Fruit fly (Drosophila melanogaster): ENCODE data around the gene CCT2.

The CCT2 gene

dm6 chrX:9093062-9093461 lies 3.7 kb downstream of the CCT2 start:
- no peak for TF ChIP-seq CG17801 (GFP tag; optimal IDR thresholded peaks at IDR 0.05; ENCODE audit: partially characterized antibody)

DNA sequence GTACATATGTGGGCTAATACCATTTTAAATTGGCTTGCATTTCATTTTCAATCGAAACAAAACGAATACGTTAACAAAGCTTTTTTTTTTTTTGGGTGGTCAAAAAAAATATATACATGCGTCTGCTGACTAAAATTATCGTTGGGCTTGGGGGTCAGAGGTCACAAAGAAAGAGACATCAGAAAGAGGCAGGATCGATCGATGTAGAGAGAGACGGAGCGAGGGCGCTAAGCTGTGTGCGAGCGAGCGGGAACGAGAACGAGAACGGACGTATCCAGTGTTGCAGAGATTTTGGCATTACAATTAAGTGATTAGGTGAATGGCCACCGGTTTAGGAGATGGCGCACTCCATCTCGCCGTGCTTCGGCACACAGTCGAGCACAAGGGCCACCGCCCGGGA lies 4.6 kb downstream of the CCT2 start:
- TF ChIP-seq CG17801 (GFP tag; optimal IDR thresholded peaks at IDR 0.05; ENCODE audit: partially characterized antibody): no peak

dm6 chrX:9102125-9102524 lies 12.8 kb downstream of the CCT2 start:
- no peak for TF ChIP-seq CG17801 (GFP tag; optimal IDR thresholded peaks at IDR 0.05; ENCODE audit: partially characterized antibody)

- TF ChIP-seq CG17801 (GFP tag; optimal IDR thresholded peaks at IDR 0.05; ENCODE audit: partially characterized antibody): no peak
These were observed 14.2 kb downstream of the CCT2 start, which contains the start of gene CG7766 for dm6 chrX:9103308-9104185. TSS of gene CG7766 (minus strand) at chrX:9103739.

DNA sequence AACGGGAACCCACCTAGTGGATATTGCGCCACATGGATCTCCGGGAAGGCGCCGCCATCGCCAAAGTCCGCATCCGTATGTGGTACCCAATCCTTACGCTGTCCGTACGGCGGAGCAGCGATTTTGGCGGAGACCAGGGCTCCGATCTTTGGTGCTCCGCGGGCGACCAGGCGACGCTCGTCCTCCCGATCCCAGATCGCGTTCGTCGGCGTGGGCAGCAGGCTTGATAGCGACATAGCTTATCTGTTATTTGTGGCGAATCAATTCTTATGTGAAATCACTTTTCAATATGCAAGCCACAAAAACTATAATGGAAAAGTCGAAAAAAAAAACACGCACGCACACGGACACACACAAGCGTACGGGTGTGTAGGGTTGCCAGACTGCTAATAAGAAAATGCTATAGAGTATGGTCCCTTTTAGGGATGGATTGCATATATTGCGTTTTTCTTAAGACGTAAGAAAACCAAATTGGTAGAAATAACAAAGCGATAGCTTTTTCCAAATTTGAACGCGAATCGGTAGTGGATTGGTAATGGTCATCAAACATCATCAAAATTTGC lies 17.0 kb downstream of the CCT2 start, which contains the start of gene Bx42:
Gene Bx42 (minus strand): TSS at position 393 of the 563 bp plus-strand sequence.
- TF ChIP-seq CG17801 (GFP tag; optimal IDR thresholded peaks at IDR 0.05; ENCODE audit: partially characterized antibody): no peak

DNA sequence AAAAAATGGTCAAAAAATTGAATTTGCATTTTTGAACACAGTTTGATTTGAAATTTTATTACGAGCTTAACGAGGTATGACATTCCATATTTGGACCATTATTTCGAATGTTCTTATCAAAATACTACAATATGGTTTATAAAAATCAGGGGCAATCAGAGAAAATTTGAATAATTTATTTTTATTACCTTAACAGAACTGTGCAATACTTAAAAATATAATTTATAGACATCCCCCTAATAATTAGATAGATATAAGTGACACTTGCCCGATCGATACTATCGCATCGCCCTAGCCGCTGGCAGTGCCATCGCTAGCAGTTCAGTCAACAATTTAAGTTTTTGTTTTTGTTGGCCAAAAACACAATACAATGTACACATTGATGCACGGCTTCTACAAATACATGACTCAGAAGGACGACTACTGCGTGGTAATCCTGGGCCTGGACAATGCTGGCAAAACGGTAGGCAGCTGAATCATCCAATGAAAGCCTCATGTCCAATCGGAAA lies 17.5 kb downstream of the CCT2 start, which contains the start of gene Arfrp1:
Gene Arfrp1 (plus strand): TSS at position 295 of the 509 bp plus-strand sequence.
- TF ChIP-seq CG17801 (GFP tag; optimal IDR thresholded peaks at IDR 0.05; ENCODE audit: partially characterized antibody): peak; percentile 19

dm6 chrX:9108387-9108786 lies 19.1 kb downstream of the CCT2 start, which contains the start of gene AP-1gamma:
TSS of gene AP-1gamma (plus strand) at chrX:9108691.
- no peak for TF ChIP-seq CG17801 (GFP tag; optimal IDR thresholded peaks at IDR 0.05; ENCODE audit: partially characterized antibody)

DNA sequence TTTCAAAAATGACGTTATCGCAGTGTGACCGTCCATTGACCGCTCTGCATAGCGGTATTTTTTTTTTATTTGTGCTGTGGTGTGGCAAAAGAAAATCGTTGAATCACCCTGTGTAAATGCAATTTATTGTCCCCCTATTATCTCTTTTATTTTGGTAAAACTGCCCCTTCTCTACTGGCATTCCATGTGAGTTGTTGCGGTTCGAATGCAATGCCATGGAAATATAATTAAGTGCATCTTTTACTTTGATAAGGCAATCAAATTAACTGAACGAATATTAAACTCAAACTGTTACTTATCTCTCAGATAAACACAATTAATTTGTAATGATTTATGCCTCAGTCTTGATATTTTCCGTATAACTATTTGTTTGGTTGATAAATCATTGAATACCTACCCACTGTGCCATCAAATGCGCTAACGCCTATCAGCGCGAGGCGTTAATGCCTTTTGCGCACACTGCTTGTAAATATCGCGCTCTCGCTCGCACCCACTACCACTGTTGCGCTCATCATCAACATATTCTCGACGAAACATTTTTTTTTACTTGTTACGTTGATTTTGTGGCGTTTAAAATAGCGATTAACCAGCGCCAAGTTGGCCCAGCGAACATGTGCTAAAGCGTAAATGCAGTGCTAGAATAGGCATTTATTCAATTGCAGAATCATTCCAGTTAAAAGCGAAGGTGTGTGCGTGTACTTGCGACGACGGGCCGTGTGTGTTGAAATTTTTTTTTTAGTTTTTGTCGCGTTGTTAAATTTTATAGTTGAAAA lies 19.9 kb downstream of the CCT2 start:
- no peak for TF ChIP-seq CG17801 (GFP tag; optimal IDR thresholded peaks at IDR 0.05; ENCODE audit: partially characterized antibody)

DNA sequence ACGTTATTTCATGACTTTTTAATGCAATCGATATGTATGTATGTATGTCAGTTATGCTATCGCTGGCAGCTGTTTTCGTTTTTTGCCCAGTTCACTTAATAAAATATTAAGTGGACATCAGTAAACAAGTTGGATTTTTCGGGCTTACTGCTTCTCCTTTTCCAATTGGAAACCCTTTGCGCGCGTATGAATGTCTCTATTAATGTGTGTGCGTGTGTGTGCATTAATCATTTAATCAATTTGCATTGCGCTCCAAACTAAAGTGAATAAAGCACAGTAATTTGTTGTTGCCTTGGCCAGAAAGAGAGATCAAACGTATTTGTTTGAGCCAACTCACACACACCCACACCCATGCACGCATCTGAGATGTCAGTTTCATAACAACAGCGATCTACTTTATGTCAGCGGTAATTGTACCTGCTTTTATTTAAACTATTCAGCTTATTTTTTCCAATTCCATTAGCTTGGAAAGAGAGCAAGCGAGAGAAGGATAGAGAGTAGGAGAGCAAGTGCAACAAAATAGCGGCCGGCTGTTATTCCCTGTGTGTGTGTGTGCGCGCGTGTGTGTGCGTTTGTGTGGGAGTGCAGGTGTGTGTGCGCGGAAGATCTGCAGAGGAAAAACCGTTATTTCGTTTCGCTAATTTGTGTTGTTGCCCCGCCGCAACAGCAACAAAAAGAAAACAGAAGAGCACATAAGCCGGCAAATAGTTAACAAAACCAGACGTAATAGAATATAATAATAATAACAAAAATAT lies 21.0 kb downstream of the CCT2 start:
- TF ChIP-seq CG17801 (GFP tag; optimal IDR thresholded peaks at IDR 0.05; ENCODE audit: partially characterized antibody): no peak

dm6 chrX:9117831-9118230 lies 28.5 kb downstream of the CCT2 start:
- no peak for TF ChIP-seq CG17801 (GFP tag; optimal IDR thresholded peaks at IDR 0.05; ENCODE audit: partially characterized antibody)

DNA sequence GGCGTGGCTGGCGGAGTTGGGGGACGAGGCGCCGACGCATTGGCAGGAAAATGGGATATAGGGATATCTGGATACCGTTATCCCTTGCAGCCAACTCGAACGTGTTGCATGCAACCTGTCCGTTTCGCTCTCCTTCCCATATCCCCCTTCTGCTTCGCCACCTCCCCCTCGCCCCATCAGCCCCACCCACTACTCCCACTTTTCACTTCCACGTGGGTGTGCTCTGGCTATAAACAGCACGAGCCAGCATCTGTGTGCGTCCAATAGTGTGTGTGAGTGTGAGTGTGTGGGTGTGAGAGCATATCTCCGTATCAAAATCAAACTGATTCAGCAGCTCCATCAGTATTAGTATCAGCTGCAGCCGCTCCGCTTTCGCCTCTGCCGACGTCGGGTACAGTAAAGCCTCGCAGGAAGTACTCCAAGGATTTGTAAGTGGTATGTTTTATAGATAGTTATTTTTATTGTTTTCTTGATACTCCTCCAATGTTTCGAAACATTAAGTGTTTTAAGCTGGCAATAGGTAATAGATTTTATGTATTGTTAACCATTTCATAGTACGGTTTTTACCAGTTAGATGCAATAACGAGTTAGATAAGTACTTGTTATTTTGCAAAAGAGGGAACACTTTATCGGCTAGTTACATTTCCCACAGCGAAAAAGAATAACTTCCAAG lies 29.8 kb downstream of the CCT2 start:
- TF ChIP-seq CG17801 (GFP tag; optimal IDR thresholded peaks at IDR 0.05; ENCODE audit: partially characterized antibody): no peak

- TF ChIP-seq CG17801 (GFP tag; optimal IDR thresholded peaks at IDR 0.05; ENCODE audit: partially characterized antibody): no peak
These were observed 30.5 kb downstream of the CCT2 start for dm6 chrX:9119671-9120364.

All from ovary, adult (tissue).